Fruit fly (Drosophila melanogaster): ENCODE data around the gene CG8492.

DNA sequence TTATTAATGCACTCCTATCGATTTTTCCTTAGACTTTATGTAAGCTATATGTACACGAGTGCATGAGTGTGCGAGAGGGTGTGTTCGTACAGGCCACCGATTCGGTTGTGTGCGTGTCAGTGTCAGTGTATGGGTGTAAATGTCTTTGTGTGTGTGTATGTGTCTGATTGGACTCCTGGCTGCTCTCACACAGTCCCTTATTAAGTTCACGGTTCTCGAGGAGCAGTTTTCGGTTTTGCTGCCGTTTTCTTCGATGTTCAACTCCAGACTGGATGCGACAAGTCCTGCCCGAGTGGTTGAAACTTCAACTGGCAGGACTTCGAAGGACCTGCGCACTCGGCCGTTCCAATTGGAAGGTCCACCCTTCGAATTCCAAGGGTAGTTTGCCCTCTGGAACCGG, 18.6 kb downstream of the CG8492 start:
- no peak for TF ChIP-seq CG9948 (tag; optimal IDR thresholded peaks at IDR 0.05)
- no peak for TF ChIP-seq gl (tag; optimal IDR thresholded peaks at IDR 0.05)
- no peak for TF ChIP-seq Pif1B (GFP tag; optimal IDR thresholded peaks at IDR 0.05)
- TF ChIP-seq CG8301 (tag; optimal IDR thresholded peaks at IDR 0.05) = no peak
- TF ChIP-seq rn (GFP tag; IDR thresholded peaks at IDR 0.05) = no peak
- no peak for TF ChIP-seq Snoo (tag; optimal IDR thresholded peaks at IDR 0.05)
- TF ChIP-seq EcR (GFP tag; optimal IDR thresholded peaks at IDR 0.05) = no peak
- no peak for TF ChIP-seq CG14655 (GFP tag; optimal IDR thresholded peaks at IDR 0.05)
- no peak for TF ChIP-seq fd96Ca (GFP tag; IDR thresholded peaks at IDR 0.05)
- no peak for TF ChIP-seq CG4496 (GFP tag; IDR thresholded peaks at IDR 0.05)
- TF ChIP-seq CG15710 (tag; optimal IDR thresholded peaks at IDR 0.05) = no peak
- no peak for TF ChIP-seq Ets98B (GFP tag; IDR thresholded peaks at IDR 0.05)
- no peak for TF ChIP-seq CG12605 (GFP tag; IDR thresholded peaks at IDR 0.05)
- no peak for TF ChIP-seq CG10348 (GFP tag; IDR thresholded peaks at IDR 0.05)
